Fruit fly (Drosophila melanogaster) whole organism, embryonic: ENCODE data around the gene CHES-1-like.

ENCODE experiments used
- Adf1 ChIP-seq: fragments of 200-800 bp; sonication (Bioruptor generic); IDR thresholded peaks from 2 replicates; pipeline ENCODE4 v1.3.6; 2022; ENCODE audit warnings: missing biosample characterization, missing genetic modification characterization
- CG11504 ChIP-seq: fragments of 200-800 bp; sonication (Bioruptor generic); optimal IDR thresholded peaks from 3 replicates; lab custom pipeline; 2019; ENCODE audit warnings: missing biosample characterization, mild to moderate bottlenecking, missing genetic modification characterization, moderate library complexity
- CG13894 ChIP-seq: fragments of 200-800 bp; sonication (Bioruptor generic); optimal IDR thresholded peaks from 3 replicates; lab custom pipeline; 2018; ENCODE audit warnings: missing biosample characterization, mild to moderate bottlenecking, missing genetic modification characterization, moderate library complexity
- CG15073 ChIP-seq: fragments of 200-800 bp; sonication (Bioruptor generic); optimal IDR thresholded peaks from 2 replicates; lab custom pipeline; 2016; ENCODE audit warnings: missing biosample characterization, missing genetic modification characterization
- CG15479 ChIP-seq: fragments of 200-800 bp; sonication (Bioruptor generic); optimal IDR thresholded peaks from 3 replicates; lab custom pipeline; 2019; ENCODE audit warnings: missing biosample characterization, mild to moderate bottlenecking, missing genetic modification characterization, moderate library complexity
- CG1647 ChIP-seq: fragments of 200-800 bp; sonication (Bioruptor generic); optimal IDR thresholded peaks from 3 replicates; lab custom pipeline; 2016; ENCODE audit warnings: missing biosample characterization, missing genetic modification characterization
- CG17612 ChIP-seq: fragments of 200-800 bp; sonication (Bioruptor generic); IDR thresholded peaks from 2 replicates; pipeline ENCODE4 v1.3.6; 2022; ENCODE audit warnings: missing biosample characterization, missing genetic modification characterization
- CG17802 ChIP-seq: fragments of 200-800 bp; sonication (Bioruptor generic); optimal IDR thresholded peaks from 2 replicates; lab custom pipeline; 2018; ENCODE audit warnings: missing biosample characterization, mild to moderate bottlenecking, missing genetic modification characterization, moderate library complexity
- CG17829 ChIP-seq: fragments of 200-800 bp; optimal IDR thresholded peaks from 2 replicates; lab custom pipeline; 2019; ENCODE audit warnings: missing biosample characterization, mild to moderate bottlenecking, missing genetic modification characterization, moderate library complexity
- CG18476 ChIP-seq: fragments of 200-800 bp; sonication (Bioruptor generic); optimal IDR thresholded peaks from 2 replicates; lab custom pipeline; 2016; ENCODE audit warnings: missing biosample characterization, mild to moderate bottlenecking, missing genetic modification characterization
- CG2129 ChIP-seq: fragments of 200-800 bp; sonication (Bioruptor generic); IDR thresholded peaks from 2 replicates; pipeline ENCODE4 v1.3.6; 2022; ENCODE audit warnings: missing biosample characterization, missing genetic modification characterization; ENCODE audit not compliant: partially characterized antibody
- CG2678 ChIP-seq: fragments of 200-800 bp; sonication (Bioruptor generic); optimal IDR thresholded peaks from 3 replicates; lab custom pipeline; 2019; ENCODE audit warnings: missing biosample characterization, mild to moderate bottlenecking, missing genetic modification characterization, moderate library complexity
- CG34422 ChIP-seq: fragments of 200-800 bp; sonication (Bioruptor generic); IDR thresholded peaks from 3 replicates; pipeline ENCODE4 v1.3.6; 2022; ENCODE audit warnings: missing biosample characterization, missing genetic modification characterization
- CG43689 ChIP-seq: fragments of 200-800 bp; sonication (Bioruptor generic); IDR thresholded peaks from 2 replicates; pipeline ENCODE4 v1.3.6; 2022; ENCODE audit warnings: missing biosample characterization, missing genetic modification characterization
- CG9727 ChIP-seq: fragments of 200-800 bp; sonication (Bioruptor generic); optimal IDR thresholded peaks from 3 replicates; lab custom pipeline; 2017; ENCODE audit warnings: missing biosample characterization, mild to moderate bottlenecking, missing genetic modification characterization
- CHES-1-like ChIP-seq: fragments of 200-800 bp; sonication (Bioruptor generic); optimal IDR thresholded peaks from 2 replicates; lab custom pipeline; 2016; ENCODE audit warnings: missing biosample characterization, missing genetic modification characterization
- Dip3 ChIP-seq: fragments of 200-800 bp; sonication (Bioruptor generic); optimal IDR thresholded peaks from 3 replicates; lab custom pipeline; 2016; ENCODE audit warnings: missing biosample characterization, missing genetic modification characterization
- HLH4C ChIP-seq: fragments of 200-800 bp; sonication (Bioruptor generic); IDR thresholded peaks from 3 replicates; pipeline ENCODE4 v1.3.6; 2022; ENCODE audit warnings: missing biosample characterization, missing genetic modification characterization; ENCODE audit not compliant: partially characterized antibody
- Hand ChIP-seq: fragments of 200-800 bp; sonication (Bioruptor generic); optimal IDR thresholded peaks from 2 replicates; lab custom pipeline; 2017; ENCODE audit warnings: mild to moderate bottlenecking, missing biosample characterization, missing genetic modification reagents, missing genetic modification characterization
- MTF-1 ChIP-seq: fragments of 200-800 bp; sonication (Bioruptor generic); optimal IDR thresholded peaks from 2 replicates; lab custom pipeline; 2018; ENCODE audit warnings: missing biosample characterization, mild to moderate bottlenecking, missing genetic modification characterization, borderline replicate concordance
- Max ChIP-seq: fragments of 200-800 bp; sonication (Bioruptor generic); optimal IDR thresholded peaks from 2 replicates; lab custom pipeline; 2016; ENCODE audit warnings: missing biosample characterization, mild to moderate bottlenecking, missing genetic modification characterization
- NFAT ChIP-seq: fragments of 200-800 bp; sonication (Bioruptor generic); IDR thresholded peaks from 2 replicates; pipeline ENCODE4 v1.3.6; 2022; ENCODE audit warnings: missing biosample characterization, missing genetic modification characterization
- NfI ChIP-seq: fragments of 200-800 bp; sonication (Bioruptor generic); optimal IDR thresholded peaks from 3 replicates; lab custom pipeline; 2018; ENCODE audit warnings: missing biosample characterization, mild to moderate bottlenecking, missing genetic modification characterization, moderate library complexity
- Optix ChIP-seq: fragments of 200-800 bp; sonication (Bioruptor generic); IDR thresholded peaks from 3 replicates; pipeline ENCODE4 v1.3.6; 2022; ENCODE audit warnings: missing biosample characterization, missing genetic modification characterization
- Sry-β ChIP-seq: fragments of 200-800 bp; sonication (Bioruptor generic); optimal IDR thresholded peaks from 2 replicates; lab custom pipeline; 2018; ENCODE audit warnings: missing biosample characterization, mild to moderate bottlenecking, missing genetic modification characterization, moderate library complexity
- al ChIP-seq: fragments of 200-800 bp; sonication (Bioruptor generic); IDR thresholded peaks from 2 replicates; pipeline ENCODE4 v1.3.6; 2022; ENCODE audit warnings: missing biosample characterization, missing genetic modification characterization
- amos ChIP-seq: fragments of 200-800 bp; sonication (Bioruptor generic); IDR thresholded peaks from 2 replicates; pipeline ENCODE4 v1.3.6; 2022; ENCODE audit warnings: missing biosample characterization, missing genetic modification characterization; ENCODE audit not compliant: partially characterized antibody
- ase ChIP-seq: fragments of 200-800 bp; sonication (Bioruptor generic); IDR thresholded peaks from 3 replicates; pipeline ENCODE4 v1.3.6; 2022; ENCODE audit warnings: missing biosample characterization, missing genetic modification characterization
- az2 ChIP-seq: fragments of 200-800 bp; sonication (Bioruptor generic); optimal IDR thresholded peaks from 3 replicates; lab custom pipeline; 2016; ENCODE audit warnings: missing biosample characterization, missing genetic modification characterization
- cato ChIP-seq: fragments of 200-800 bp; sonication (Bioruptor generic); optimal IDR thresholded peaks from 2 replicates; lab custom pipeline; 2016; ENCODE audit warnings: missing biosample characterization, missing genetic modification characterization, borderline replicate concordance
- caup ChIP-seq: fragments of 200-800 bp; sonication (Bioruptor generic); optimal IDR thresholded peaks from 3 replicates; lab custom pipeline; 2017; ENCODE audit warnings: missing biosample characterization, mild to moderate bottlenecking, missing genetic modification characterization, moderate library complexity; ENCODE audit not compliant: severe bottlenecking
- corto ChIP-seq: fragments of 200-800 bp; sonication (Bioruptor generic); optimal IDR thresholded peaks from 2 replicates; lab custom pipeline; 2016; ENCODE audit warnings: missing biosample characterization, mild to moderate bottlenecking, missing genetic modification characterization, moderate library complexity
- croc ChIP-seq: fragments of 200-800 bp; sonication (Bioruptor generic); conservative IDR thresholded peaks from 3 replicates; pipeline ENCODE4 v1.3.6; 2022; ENCODE audit warnings: missing biosample characterization, missing genetic modification characterization
- ham ChIP-seq: fragments of 200-800 bp; sonication (Bioruptor generic); IDR thresholded peaks from 2 replicates; pipeline ENCODE4 v1.3.6; 2022; ENCODE audit warnings: missing biosample characterization, missing genetic modification characterization
- insv ChIP-seq, 2 experiments: fragments of 200-800 bp; sonication (Bioruptor generic); optimal IDR thresholded peaks; 3 replicates each; lab custom pipeline; 2016 to 2018; ENCODE audit warnings: missing biosample characterization in 2 of 2, missing genetic modification characterization in 2 of 2
- mld ChIP-seq: fragments of 200-800 bp; sonication (Bioruptor generic); IDR thresholded peaks from 3 replicates; pipeline ENCODE4 v1.3.6; 2022; ENCODE audit warnings: missing biosample characterization, missing genetic modification characterization; ENCODE audit not compliant: partially characterized antibody
- nerfin-2 ChIP-seq: fragments of 200-800 bp; sonication (Bioruptor generic); IDR thresholded peaks from 2 replicates; pipeline ENCODE4 v1.3.6; 2022; ENCODE audit warnings: missing biosample characterization, missing genetic modification characterization; ENCODE audit not compliant: partially characterized antibody
- pnt ChIP-seq: fragments of 200-800 bp; sonication (Bioruptor generic); optimal IDR thresholded peaks from 3 replicates; lab custom pipeline; 2016; ENCODE audit warnings: missing biosample characterization, missing genetic modification characterization
- row ChIP-seq: fragments of 200-800 bp; sonication (Bioruptor generic); IDR thresholded peaks from 3 replicates; pipeline ENCODE4 v1.3.6; 2022; ENCODE audit warnings: missing biosample characterization, missing genetic modification characterization
- sc ChIP-seq, 3 experiments: fragments of >200 bp in 2 of 3; fragments of 200-800 bp in 1 of 3; sonication (Bioruptor generic) in 1 of 3; optimal IDR thresholded peaks; 2 replicates in 2 of 3; 3 replicates in 1 of 3; lab custom pipeline; 2017; ENCODE audit warnings: mild to moderate bottlenecking in 1 of 3, missing biosample characterization in 1 of 3, missing genetic modification characterization in 1 of 3, missing genetic modification reagents in 1 of 3
- seq ChIP-seq: fragments of 200-800 bp; sonication (Bioruptor generic); IDR thresholded peaks from 2 replicates; pipeline ENCODE4 v1.3.6; 2022; ENCODE audit warnings: missing biosample characterization, missing genetic modification characterization
- sisA ChIP-seq: fragments of 200-800 bp; sonication (Bioruptor generic); IDR thresholded peaks from 2 replicates; pipeline ENCODE4 v1.3.6; 2022; ENCODE audit warnings: missing biosample characterization, missing genetic modification characterization
- slbo ChIP-seq: fragments of 200-800 bp; sonication (Bioruptor generic); IDR thresholded peaks from 2 replicates; pipeline ENCODE4 v1.3.6; 2022; ENCODE audit warnings: missing biosample characterization, missing genetic modification characterization
- sob ChIP-seq: fragments of 200-800 bp; sonication (Bioruptor generic); IDR thresholded peaks from 2 replicates; pipeline ENCODE4 v1.3.6; 2022; ENCODE audit warnings: missing biosample characterization, missing genetic modification characterization
- wek ChIP-seq: fragments of 200-800 bp; sonication (Bioruptor generic); optimal IDR thresholded peaks from 3 replicates; lab custom pipeline; 2018; ENCODE audit warnings: missing biosample characterization, mild to moderate bottlenecking, missing genetic modification characterization, moderate library complexity
- zen2 ChIP-seq: fragments of 200-800 bp; sonication (Bioruptor generic); IDR thresholded peaks from 3 replicates; pipeline ENCODE4 v1.3.6; 2022; ENCODE audit warnings: missing biosample characterization, missing genetic modification characterization; ENCODE audit not compliant: partially characterized antibody
- zfh1 ChIP-seq: fragments of 200-800 bp; sonication (Bioruptor generic); IDR thresholded peaks from 3 replicates; pipeline ENCODE4 v1.3.6; 2022; ENCODE audit warnings: missing biosample characterization, missing genetic modification characterization

The CHES-1-like gene

dm6 chrX:7734131-7734930, 25.1 kb upstream of the CHES-1-like start, which contains the start of the genes Pdp and Rab39 (continued):
- peak; percentile 88 for TF ChIP-seq HLH4C (GFP tag; lab: Robert Waterston, UW)
- no peak for TF ChIP-seq CG43689 (GFP tag; lab: Robert Waterston, UW)
- peak; percentile 68 for TF ChIP-seq caup (GFP tag; lab: Kevin White, UChicago)
- TF ChIP-seq CG18476 (GFP tag; lab: Kevin White, UChicago), result peak; percentile 68
- peak; percentile 83 for TF ChIP-seq zfh1 (GFP tag; lab: Robert Waterston, UW)
- no peak for TF ChIP-seq wek (GFP tag; lab: Kevin White, UChicago)
- TF ChIP-seq Sry-β (GFP tag; lab: Kevin White, UChicago), result peak; percentile 84
- TF ChIP-seq ase (GFP tag; lab: Robert Waterston, UW), result peak; percentile 61
- TF ChIP-seq CG9727 (GFP tag; lab: Kevin White, UChicago), result peak; percentile 75
- TF ChIP-seq CG15479 (GFP tag; lab: Kevin White, UChicago), result no peak
- peak; percentile 42 for TF ChIP-seq CHES-1-like (GFP tag; lab: Kevin White, UChicago)
- peak; percentile 82 for TF ChIP-seq CG34422 (GFP tag; lab: Robert Waterston, UW)
- TF ChIP-seq nerfin-2 (GFP tag; lab: Robert Waterston, UW), result peak; percentile 76
- no peak for TF ChIP-seq MTF-1 (GFP tag; lab: Kevin White, UChicago)
- peak; percentile 67 for TF ChIP-seq CG13894
- peak; percentile 47 for TF ChIP-seq Adf1 (GFP tag; lab: Robert Waterston, UW)
- TF ChIP-seq Hand (GFP tag; lab: Kevin White, UChicago), result peak; percentile 1
- peak; percentile 49 for TF ChIP-seq pnt (GFP tag; lab: Kevin White, UChicago)
- peak; percentile 80 for TF ChIP-seq Max (GFP tag; lab: Kevin White, UChicago)
- TF ChIP-seq croc (GFP tag; lab: Robert Waterston, UW), result peak; percentile 73
- no peak for TF ChIP-seq CG15073 (GFP tag; lab: Kevin White, UChicago)
- TF ChIP-seq zen2 (GFP tag; lab: Robert Waterston, UW), result peak; percentile 79; the same call in 2 of the 3 replicates
- TF ChIP-seq sisA (GFP tag; lab: Robert Waterston, UW), result peak; percentile 83
- TF ChIP-seq insv (GFP tag; optimal IDR thresholded peaks at IDR 0.05; lab: Kevin White, UChicago), result peak in 1 of 2 experiments; percentile 50
- no peak for TF ChIP-seq ham (GFP tag; lab: Robert Waterston, UW)
- TF ChIP-seq CG11504, result peak; percentile 73
- peak; percentile 72 for TF ChIP-seq az2
- TF ChIP-seq Dip3 (GFP tag; lab: Kevin White, UChicago), result peak; percentile 68
- TF ChIP-seq Optix (GFP tag; lab: Robert Waterston, UW), result peak; percentile 35; the same call in 1 of the 3 replicates
- TF ChIP-seq slbo (GFP tag; lab: Robert Waterston, UW), result peak; percentile 86
- TF ChIP-seq sc (optimal IDR thresholded peaks at IDR 0.05; lab: Kevin White, UChicago), result no peak
- TF ChIP-seq sc (GFP tag; optimal IDR thresholded peaks at IDR 0.05; lab: Kevin White, UChicago), result peak; percentile 23
- TF ChIP-seq CG17829 (tag; lab: Kevin White, UChicago), result peak; percentile 81
- peak; percentile 85 for TF ChIP-seq sob (GFP tag; lab: Robert Waterston, UW)
- peak; percentile 82 for TF ChIP-seq CG2678 (tag; lab: Kevin White, UChicago)
- TF ChIP-seq al (GFP tag; lab: Robert Waterston, UW), result peak; percentile 77
- peak; percentile 78 for TF ChIP-seq NfI (GFP tag; lab: Kevin White, UChicago)
- 0 out of 2 replicates have a peak, but pooled peaks have one; percentile 41 for TF ChIP-seq CG17612
- peak; percentile 80 for TF ChIP-seq mld (GFP tag; lab: Robert Waterston, UW)
- TF ChIP-seq CG1647 (GFP tag; lab: Kevin White, UChicago), result peak; percentile 59
- TF ChIP-seq NFAT, result peak; percentile 78; the same call in 1 of the 2 replicates
- peak; percentile 83 for TF ChIP-seq CG2129 (GFP tag; lab: Robert Waterston, UW)
- TF ChIP-seq seq, result peak; percentile 55
- peak; percentile 96 for TF ChIP-seq row (GFP tag; lab: Robert Waterston, UW)
- TF ChIP-seq cato (GFP tag; lab: Kevin White, UChicago), result peak; percentile 53
- TF ChIP-seq CG17802, result peak; percentile 23
- TF ChIP-seq corto (GFP tag; lab: Kevin White, UChicago), result peak; percentile 31
- peak; percentile 89 for TF ChIP-seq amos (GFP tag; lab: Robert Waterston, UW)
